Fruit fly (Drosophila melanogaster) whole organism, embryonic: Measurements from ENCODE around the gene CG15418.
A peak's percentile ranks its signal among the peaks of the same experiment; 100 is the strongest.

ENCODE experiments used
- Abd-B ChIP-seq: fragments of 200-800 bp; sonication (Bioruptor generic); optimal IDR thresholded peaks from 2 replicates; lab custom pipeline; 2018; ENCODE audit warnings: missing biosample characterization, mild to moderate bottlenecking, missing genetic modification characterization, moderate library complexity
- Adf1 ChIP-seq: fragments of 200-800 bp; sonication (Bioruptor generic); IDR thresholded peaks from 2 replicates; pipeline ENCODE4 v1.3.6; 2022; ENCODE audit warnings: missing biosample characterization, missing genetic modification characterization
- CG13123 ChIP-seq: fragments of 200-800 bp; sonication (Bioruptor generic); optimal IDR thresholded peaks from 2 replicates; lab custom pipeline; 2016; ENCODE audit warnings: missing biosample characterization, missing genetic modification characterization
- CG13775 ChIP-seq: fragments of 200-800 bp; sonication (Bioruptor generic); optimal IDR thresholded peaks from 3 replicates; lab custom pipeline; 2017; ENCODE audit warnings: missing biosample characterization, mild to moderate bottlenecking, missing genetic modification characterization
- CG14965 ChIP-seq: fragments of 200-800 bp; sonication (Bioruptor generic); optimal IDR thresholded peaks from 2 replicates; lab custom pipeline; 2016; ENCODE audit warnings: missing biosample characterization, missing genetic modification characterization, borderline replicate concordance
- CG17186 ChIP-seq: fragments of 200-800 bp; sonication (Bioruptor generic); optimal IDR thresholded peaks from 3 replicates; lab custom pipeline; 2017; ENCODE audit warnings: missing biosample characterization, missing genetic modification reagents, missing genetic modification characterization
- CG17829 ChIP-seq: fragments of 200-800 bp; optimal IDR thresholded peaks from 2 replicates; lab custom pipeline; 2019; ENCODE audit warnings: missing biosample characterization, mild to moderate bottlenecking, missing genetic modification characterization, moderate library complexity
- CG18262 ChIP-seq: fragments of 200-800 bp; optimal IDR thresholded peaks from 3 replicates; lab custom pipeline; 2019; ENCODE audit warnings: missing biosample characterization, mild to moderate bottlenecking, missing genetic modification characterization, moderate library complexity
- CG2202 ChIP-seq: fragments of 200-800 bp; sonication (Bioruptor generic); optimal IDR thresholded peaks from 2 replicates; lab custom pipeline; 2018; ENCODE audit warnings: missing biosample characterization, mild to moderate bottlenecking, missing genetic modification characterization
- CG3838 ChIP-seq: fragments of 200-800 bp; sonication (Bioruptor generic); optimal IDR thresholded peaks from 3 replicates; lab custom pipeline; 2016; ENCODE audit warnings: missing biosample characterization, missing genetic modification characterization
- CG6175 ChIP-seq: fragments of 200-800 bp; sonication (Bioruptor generic); IDR thresholded peaks from 3 replicates; pipeline ENCODE4 v1.3.6; 2022; ENCODE audit warnings: missing biosample characterization, missing genetic modification characterization
- CG7786 ChIP-seq: fragments of 200-800 bp; sonication (Bioruptor generic); optimal IDR thresholded peaks from 2 replicates; lab custom pipeline; 2016; ENCODE audit warnings: missing biosample characterization, missing genetic modification characterization
- CG8281 ChIP-seq: fragments of 200-800 bp; sonication (Bioruptor generic); optimal IDR thresholded peaks from 2 replicates; lab custom pipeline; 2018; ENCODE audit warnings: missing biosample characterization, mild to moderate bottlenecking, missing genetic modification characterization, moderate library complexity
- CG8388 ChIP-seq: fragments of 200-800 bp; sonication (Bioruptor generic); optimal IDR thresholded peaks from 2 replicates; lab custom pipeline; 2019; ENCODE audit warnings: missing biosample characterization, mild to moderate bottlenecking, missing genetic modification characterization, moderate library complexity
- CG9609 ChIP-seq: fragments of 200-800 bp; sonication (Bioruptor generic); optimal IDR thresholded peaks from 3 replicates; lab custom pipeline; 2016; ENCODE audit warnings: missing biosample characterization, missing genetic modification characterization
- CG9817 ChIP-seq: fragments of 200-800 bp; sonication (Bioruptor generic); optimal IDR thresholded peaks from 2 replicates; lab custom pipeline; 2018; ENCODE audit warnings: missing biosample characterization, mild to moderate bottlenecking, missing genetic modification characterization, moderate library complexity
- D19B ChIP-seq: fragments of 200-800 bp; sonication (Bioruptor generic); optimal IDR thresholded peaks from 2 replicates; lab custom pipeline; 2017; ENCODE audit warnings: missing biosample characterization, mild to moderate bottlenecking, missing genetic modification characterization
- ERR ChIP-seq: fragments of 200-800 bp; sonication (Bioruptor generic); optimal IDR thresholded peaks from 2 replicates; lab custom pipeline; 2016; ENCODE audit warnings: missing biosample characterization, missing genetic modification characterization
- Hr3 ChIP-seq: fragments of 200-800 bp; sonication (Bioruptor generic); optimal IDR thresholded peaks from 3 replicates; lab custom pipeline; 2016; ENCODE audit warnings: missing biosample characterization, missing genetic modification characterization
- Nf-YC ChIP-seq: fragments of 200-800 bp; optimal IDR thresholded peaks from 3 replicates; lab custom pipeline; 2019; ENCODE audit warnings: missing biosample characterization, mild to moderate bottlenecking, missing genetic modification characterization, moderate library complexity
- Ptx1 ChIP-seq: fragments of 200-800 bp; sonication (Bioruptor generic); IDR thresholded peaks from 2 replicates; pipeline ENCODE4 v1.3.6; 2022; ENCODE audit warnings: missing biosample characterization, missing genetic modification characterization
- Rfx ChIP-seq: fragments of 200-800 bp; sonication (Bioruptor generic); IDR thresholded peaks from 2 replicates; pipeline ENCODE4 v1.3.6; 2022; ENCODE audit warnings: missing biosample characterization, missing genetic modification characterization
- Sry-β ChIP-seq: fragments of 200-800 bp; sonication (Bioruptor generic); optimal IDR thresholded peaks from 2 replicates; lab custom pipeline; 2018; ENCODE audit warnings: missing biosample characterization, mild to moderate bottlenecking, missing genetic modification characterization, moderate library complexity
- Tbp ChIP-seq: fragments of >200 bp; optimal IDR thresholded peaks from 2 replicates; lab custom pipeline; 2018; ENCODE audit warnings: missing biosample characterization, missing genetic modification characterization
- aop ChIP-seq: fragments of 200-800 bp; sonication (Bioruptor generic); IDR thresholded peaks from 2 replicates; pipeline ENCODE4 v1.3.6; 2022; ENCODE audit warnings: missing biosample characterization, missing genetic modification characterization
- ato ChIP-seq: fragments of 200-800 bp; sonication (Bioruptor generic); IDR thresholded peaks from 2 replicates; pipeline ENCODE4 v1.3.6; 2022; ENCODE audit warnings: missing biosample characterization, missing genetic modification characterization; ENCODE audit not compliant: partially characterized antibody
- cato ChIP-seq: fragments of 200-800 bp; sonication (Bioruptor generic); optimal IDR thresholded peaks from 2 replicates; lab custom pipeline; 2016; ENCODE audit warnings: missing biosample characterization, missing genetic modification characterization, borderline replicate concordance
- cg ChIP-seq: fragments of 200-800 bp; sonication (Bioruptor generic); optimal IDR thresholded peaks from 3 replicates; lab custom pipeline; 2019; ENCODE audit warnings: missing biosample characterization, mild to moderate bottlenecking, missing genetic modification characterization, moderate library complexity
- croc ChIP-seq: fragments of 200-800 bp; sonication (Bioruptor generic); conservative IDR thresholded peaks from 3 replicates; pipeline ENCODE4 v1.3.6; 2022; ENCODE audit warnings: missing biosample characterization, missing genetic modification characterization
- crol ChIP-seq: fragments of 200-800 bp; sonication (Bioruptor generic); IDR thresholded peaks from 2 replicates; pipeline ENCODE4 v1.3.6; 2022; ENCODE audit warnings: missing biosample characterization, missing genetic modification characterization
- dan ChIP-seq: fragments of 200-800 bp; sonication (Bioruptor generic); IDR thresholded peaks from 2 replicates; pipeline ENCODE4 v1.3.6; 2022; ENCODE audit warnings: missing biosample characterization, missing genetic modification characterization
- dati ChIP-seq: fragments of 200-800 bp; sonication (Bioruptor generic); IDR thresholded peaks from 2 replicates; pipeline ENCODE4 v1.3.6; 2022; ENCODE audit warnings: missing biosample characterization, missing genetic modification characterization
- eyg ChIP-seq: fragments of 200-800 bp; sonication (Bioruptor generic); optimal IDR thresholded peaks from 3 replicates; lab custom pipeline; 2016; ENCODE audit warnings: missing biosample characterization, missing genetic modification characterization
- fd102C ChIP-seq: fragments of 200-800 bp; sonication (Bioruptor generic); optimal IDR thresholded peaks from 2 replicates; lab custom pipeline; 2018; ENCODE audit warnings: missing biosample characterization, mild to moderate bottlenecking, missing genetic modification characterization, moderate library complexity
- gsb ChIP-seq: fragments of 200-800 bp; sonication (Bioruptor generic); IDR thresholded peaks from 2 replicates; pipeline ENCODE4 v1.3.6; 2022; ENCODE audit warnings: missing biosample characterization, missing genetic modification characterization
- insv ChIP-seq, 2 experiments: fragments of 200-800 bp; sonication (Bioruptor generic); optimal IDR thresholded peaks; 3 replicates each; lab custom pipeline; 2016 to 2018; ENCODE audit warnings: missing biosample characterization in 2 of 2, missing genetic modification characterization in 2 of 2
- nerfin-1 ChIP-seq: fragments of 200-800 bp; sonication (Bioruptor generic); optimal IDR thresholded peaks from 3 replicates; lab custom pipeline; 2019; ENCODE audit warnings: missing biosample characterization, mild to moderate bottlenecking, missing genetic modification characterization, moderate library complexity
- odd ChIP-seq: fragments of 200-800 bp; sonication (Bioruptor generic); optimal IDR thresholded peaks from 2 replicates; lab custom pipeline; 2017; ENCODE audit warnings: missing biosample characterization, mild to moderate bottlenecking, missing genetic modification characterization
- otp ChIP-seq: fragments of 200-800 bp; sonication (Bioruptor generic); IDR thresholded peaks from 3 replicates; pipeline ENCODE4, ENCODE4 v1.3.6; 2022; ENCODE audit warnings: missing biosample characterization, missing genetic modification characterization
- pb ChIP-seq: fragments of 200-800 bp; sonication (Bioruptor generic); optimal IDR thresholded peaks from 3 replicates; lab custom pipeline; 2016; ENCODE audit warnings: missing biosample characterization, missing genetic modification characterization
- phol ChIP-seq: fragments of 200-800 bp; sonication (Bioruptor generic); optimal IDR thresholded peaks from 3 replicates; lab custom pipeline; 2018; ENCODE audit warnings: missing biosample characterization, mild to moderate bottlenecking, missing genetic modification characterization, moderate library complexity
- psq ChIP-seq: fragments of 200-800 bp; sonication (Bioruptor generic); optimal IDR thresholded peaks from 2 replicates; lab custom pipeline; 2017; ENCODE audit warnings: missing biosample characterization, missing genetic modification characterization
- rib ChIP-seq: fragments of 200-800 bp; sonication (Bioruptor generic); IDR thresholded peaks from 2 replicates; pipeline ENCODE4 v1.3.6; 2022; ENCODE audit warnings: missing biosample characterization, missing genetic modification characterization
- sens-2 ChIP-seq: fragments of 200-800 bp; sonication (Bioruptor generic); IDR thresholded peaks from 2 replicates; pipeline ENCODE4 v1.3.6; 2022; ENCODE audit warnings: missing biosample characterization, missing genetic modification characterization
- slou ChIP-seq: fragments of 200-800 bp; sonication (Bioruptor generic); optimal IDR thresholded peaks from 3 replicates; lab custom pipeline; 2016; ENCODE audit warnings: missing biosample characterization, missing genetic modification characterization
- stc ChIP-seq: fragments of 200-800 bp; sonication (Bioruptor generic); IDR thresholded peaks from 2 replicates; pipeline ENCODE4 v1.3.6; 2022; ENCODE audit warnings: missing biosample characterization, missing genetic modification characterization
- tll ChIP-seq, 2 experiments: fragments of 200-800 bp in 1 of 2; fragments of >200 bp in 1 of 2; sonication (Bioruptor generic) in 1 of 2; optimal IDR thresholded peaks; 2 replicates each; lab custom pipeline; 2017 to 2019; ENCODE audit warnings: missing biosample characterization in 2 of 2, missing genetic modification characterization in 2 of 2, mild to moderate bottlenecking in 1 of 2, moderate library complexity in 1 of 2
- tx ChIP-seq: fragments of 200-800 bp; sonication (Bioruptor generic); optimal IDR thresholded peaks from 2 replicates; lab custom pipeline; 2016; ENCODE audit warnings: missing biosample characterization, missing genetic modification characterization
- vvl ChIP-seq: fragments of 200-800 bp; sonication (Bioruptor generic); IDR thresholded peaks from 2 replicates; pipeline ENCODE4 v1.3.6; 2022; ENCODE audit warnings: missing biosample characterization, missing genetic modification characterization
- zfh1 ChIP-seq: fragments of 200-800 bp; sonication (Bioruptor generic); IDR thresholded peaks from 3 replicates; pipeline ENCODE4 v1.3.6; 2022; ENCODE audit warnings: missing biosample characterization, missing genetic modification characterization

CG15418 gene

dm6 chr2L:3668451-3668850 is 46.9 kb upstream of the CG15418 start, which contains the start of gene Sfp24Ba (continued):
- TF ChIP-seq sens-2 (GFP tag; lab: Robert Waterston, UW), result no peak
- TF ChIP-seq fd102C (GFP tag; lab: Kevin White, UChicago), result no peak
- TF ChIP-seq insv (GFP tag; optimal IDR thresholded peaks at IDR 0.05; lab: Kevin White, UChicago), result no peak
- TF ChIP-seq cato, result no peak

- 0 out of 3 replicates have a peak, but pooled peaks have one; percentile 40 for TF ChIP-seq zfh1 (GFP tag; lab: Robert Waterston, UW)
- TF ChIP-seq CG9817 (tag; lab: Kevin White, UChicago), result no peak
- no peak for TF ChIP-seq CG18262
- TF ChIP-seq CG14965, result no peak
- TF ChIP-seq CG13775 (GFP tag; lab: Kevin White, UChicago), result no peak
- TF ChIP-seq CG7786 (GFP tag; lab: Kevin White, UChicago), result no peak
- no peak for TF ChIP-seq otp
- no peak for TF ChIP-seq CG13123 (GFP tag; lab: Kevin White, UChicago)
- TF ChIP-seq phol (tag; lab: Kevin White, UChicago), result peak; percentile 9
- no peak for TF ChIP-seq Abd-B (GFP tag; lab: Kevin White, UChicago)
- TF ChIP-seq crol (GFP tag; lab: Robert Waterston, UW), result peak; percentile 94
- no peak for TF ChIP-seq odd (GFP tag; lab: Kevin White, UChicago)
- peak; percentile 64 for TF ChIP-seq nerfin-1 (tag; lab: Kevin White, UChicago)
- no peak for TF ChIP-seq dan (GFP tag; lab: Robert Waterston, UW)
- TF ChIP-seq CG17186 (GFP tag; lab: Kevin White, UChicago), result no peak
- no peak for TF ChIP-seq eyg
- peak; percentile 98 for TF ChIP-seq Nf-YC
- TF ChIP-seq gsb (GFP tag; lab: Robert Waterston, UW), result no peak
- no peak for TF ChIP-seq Sry-β (GFP tag; lab: Kevin White, UChicago)
- no peak for TF ChIP-seq croc
- TF ChIP-seq CG6175 (GFP tag; lab: Robert Waterston, UW), result no peak
- TF ChIP-seq pb, result no peak
- TF ChIP-seq slou (GFP tag; lab: Kevin White, UChicago), result no peak
- TF ChIP-seq cg (GFP tag; lab: Kevin White, UChicago), result peak; percentile 11
- TF ChIP-seq Tbp (GFP tag; lab: Kevin White, UChicago), result no peak
- TF ChIP-seq rib (GFP tag; lab: Robert Waterston, UW), result no peak
- no peak for TF ChIP-seq tll (GFP tag; optimal IDR thresholded peaks at IDR 0.05; lab: Kevin White, UChicago)
- TF ChIP-seq tx (GFP tag; lab: Kevin White, UChicago), result no peak
- TF ChIP-seq aop (GFP tag; lab: Robert Waterston, UW), result no peak
- TF ChIP-seq Rfx (GFP tag; lab: Robert Waterston, UW), result no peak
- no peak for TF ChIP-seq psq (GFP tag; lab: Kevin White, UChicago)
- no peak for TF ChIP-seq CG3838 (GFP tag; lab: Kevin White, UChicago)
- 0 out of 2 replicates have a peak, but pooled peaks have one; percentile 12 for TF ChIP-seq ato (GFP tag; lab: Robert Waterston, UW)
- TF ChIP-seq Adf1 (GFP tag; lab: Robert Waterston, UW), result peak; percentile 96
- no peak for TF ChIP-seq Ptx1 (GFP tag; lab: Robert Waterston, UW)
- no peak for TF ChIP-seq Hr3
- no peak for TF ChIP-seq CG2202 (tag; lab: Kevin White, UChicago)
- TF ChIP-seq ERR (GFP tag; lab: Kevin White, UChicago), result no peak
- TF ChIP-seq D19B (GFP tag; lab: Kevin White, UChicago), result no peak
- TF ChIP-seq CG8388 (GFP tag; lab: Kevin White, UChicago), result no peak
- no peak for TF ChIP-seq vvl (GFP tag; lab: Robert Waterston, UW)
- TF ChIP-seq stc (GFP tag; lab: Robert Waterston, UW), result no peak
- no peak for TF ChIP-seq CG17829 (tag; lab: Kevin White, UChicago)
- TF ChIP-seq dati (GFP tag; lab: Robert Waterston, UW), result no peak
- TF ChIP-seq CG8281 (tag; lab: Kevin White, UChicago), result no peak
- TF ChIP-seq CG9609 (GFP tag; lab: Kevin White, UChicago), result no peak
Observed at dm6 chr2L:3662307-3662795, 40.8 kb upstream of the CG15418 start, which contains the start of gene Drgx. Gene Drgx, plus strand, starts transcription at chr2L:3662745.
